Worm (Caenorhabditis elegans) whole organism, late embryonic: Measurements from ENCODE around the gene epg-7.

ENCODE experiments used
- C08G9.2 ChIP-seq: sonication (generic microtip); optimal IDR thresholded peaks from 2 replicates; lab custom pipeline; 2016; ENCODE audit warnings: mild to moderate bottlenecking, missing genetic modification characterization, moderate library complexity, missing compliant biosample characterization
- C38D4.7 ChIP-seq: fragments of 200-800 bp; sonication (Bioruptor generic); optimal IDR thresholded peaks from 2 replicates; lab custom pipeline; 2018; ENCODE audit warnings: mild to moderate bottlenecking, missing genetic modification characterization, moderate library complexity, missing compliant biosample characterization
- K02D7.2 ChIP-seq: sonication (generic microtip); optimal IDR thresholded peaks from 2 replicates; lab custom pipeline; 2017; ENCODE audit warnings: mild to moderate bottlenecking, missing genetic modification characterization, missing compliant biosample characterization
- Y22D7AL.16 ChIP-seq: sonication (generic microtip); optimal IDR thresholded peaks from 2 replicates; lab custom pipeline; 2016; ENCODE audit warnings: missing genetic modification characterization, missing compliant biosample characterization
- ama-1 ChIP-seq: fragments of 150-350 bp; optimal IDR thresholded peaks from 2 replicates; lab custom pipeline; 2014
- ceh-14 ChIP-seq: sonication (generic microtip); optimal IDR thresholded peaks from 2 replicates; lab custom pipeline; 2016; ENCODE audit warnings: missing genotype, missing genetic modification characterization, missing compliant biosample characterization
- ceh-18 ChIP-seq: sonication (generic microtip); optimal IDR thresholded peaks from 2 replicates; lab custom pipeline; 2016; ENCODE audit warnings: missing genetic modification characterization, missing compliant biosample characterization
- ceh-19 ChIP-seq: fragments of 200-800 bp; sonication (Bioruptor generic); optimal IDR thresholded peaks from 2 replicates; lab custom pipeline; 2018; ENCODE audit warnings: mild to moderate bottlenecking, missing genetic modification characterization, missing compliant biosample characterization
- ceh-2 ChIP-seq: sonication (generic microtip); optimal IDR thresholded peaks from 2 replicates; lab custom pipeline; 2016; ENCODE audit warnings: missing genotype, missing genetic modification characterization, missing compliant biosample characterization
- ceh-22 ChIP-seq: sonication (generic microtip); optimal IDR thresholded peaks from 2 replicates; lab custom pipeline; 2017; ENCODE audit warnings: missing biosample characterization, missing genetic modification characterization
- ceh-24 ChIP-seq: sonication (generic microtip); optimal IDR thresholded peaks from 2 replicates; lab custom pipeline; 2016; ENCODE audit warnings: mild to moderate bottlenecking, missing genetic modification characterization, missing compliant biosample characterization
- ceh-30 ChIP-seq: fragments of 150-350 bp; optimal IDR thresholded peaks from 2 replicates; lab custom pipeline; 2014; ENCODE audit warnings: missing biosample characterization, missing genetic modification characterization
- ceh-31 ChIP-seq: sonication (generic microtip); optimal IDR thresholded peaks from 2 replicates; lab custom pipeline; 2016; ENCODE audit warnings: missing genetic modification characterization, missing compliant biosample characterization
- ceh-34 ChIP-seq: sonication (generic microtip); optimal IDR thresholded peaks from 2 replicates; lab custom pipeline; 2016; ENCODE audit warnings: mild to moderate bottlenecking, missing genetic modification characterization, missing compliant biosample characterization
- ceh-45 ChIP-seq: fragments of 200-800 bp; sonication (Bioruptor generic); IDR thresholded peaks from 2 replicates; pipeline ENCODE4 v1.3.6; 2022; ENCODE audit warnings: missing genetic modification reagents, missing genetic modification characterization, missing compliant biosample characterization
- ceh-48 ChIP-seq: sonication (generic microtip); optimal IDR thresholded peaks from 2 replicates; lab custom pipeline; 2016; ENCODE audit warnings: missing genetic modification characterization, inconsistent platforms, missing compliant biosample characterization
- ceh-6 ChIP-seq: fragments of 200-800 bp; sonication (Bioruptor generic); optimal IDR thresholded peaks from 2 replicates; lab custom pipeline; 2018; ENCODE audit warnings: mild to moderate bottlenecking, missing genetic modification characterization, missing compliant biosample characterization
- ceh-9 ChIP-seq: sonication (generic microtip); optimal IDR thresholded peaks from 2 replicates; lab custom pipeline; 2016; ENCODE audit warnings: mild to moderate bottlenecking, missing genetic modification characterization, inconsistent platforms, missing compliant biosample characterization
- che-1 ChIP-seq: sonication (generic microtip); optimal IDR thresholded peaks from 2 replicates; lab custom pipeline; 2016; ENCODE audit warnings: mild to moderate bottlenecking, missing genetic modification characterization, missing compliant biosample characterization
- dmd-4 ChIP-seq: sonication (generic microtip); optimal IDR thresholded peaks from 2 replicates; lab custom pipeline; 2016; ENCODE audit warnings: borderline replicate concordance, missing genetic modification characterization, missing compliant biosample characterization
- dve-1 ChIP-seq: sonication (generic microtip); optimal IDR thresholded peaks from 2 replicates; lab custom pipeline; 2017; ENCODE audit warnings: antibody characterized with exemption, mild to moderate bottlenecking, missing genetic modification characterization, missing compliant biosample characterization
- elt-2 ChIP-seq: sonication (generic microtip); optimal IDR thresholded peaks from 2 replicates; lab custom pipeline; 2016; ENCODE audit warnings: missing genetic modification reagents, missing genetic modification characterization, missing compliant biosample characterization
- elt-4 ChIP-seq: sonication (generic microtip); optimal IDR thresholded peaks from 2 replicates; lab custom pipeline; 2016; ENCODE audit warnings: missing genetic modification characterization, missing compliant biosample characterization
- ets-4 ChIP-seq: sonication (generic microtip); optimal IDR thresholded peaks from 2 replicates; lab custom pipeline; 2016; ENCODE audit warnings: missing genetic modification characterization, missing compliant biosample characterization
- fax-1 ChIP-seq: sonication (generic microtip); optimal IDR thresholded peaks from 2 replicates; lab custom pipeline; 2016; ENCODE audit warnings: missing genotype, missing genetic modification characterization, missing compliant biosample characterization
- fkh-10 ChIP-seq: fragments of 150-350 bp; optimal IDR thresholded peaks from 2 replicates; lab custom pipeline; 2014; ENCODE audit warnings: missing biosample characterization, missing genetic modification reagents, missing genetic modification characterization
- gmeb-2 ChIP-seq: sonication (generic microtip); optimal IDR thresholded peaks from 2 replicates; lab custom pipeline; 2016; ENCODE audit warnings: missing genetic modification characterization, inconsistent platforms, missing compliant biosample characterization
- hlh-13 ChIP-seq: fragments of 200-800 bp; sonication (Bioruptor generic); optimal IDR thresholded peaks from 2 replicates; lab custom pipeline; 2018; ENCODE audit warnings: mild to moderate bottlenecking, missing genetic modification characterization, missing compliant biosample characterization
- hlh-15 ChIP-seq: sonication (generic microtip); optimal IDR thresholded peaks from 2 replicates; lab custom pipeline; 2016; ENCODE audit warnings: missing genetic modification characterization, missing compliant biosample characterization
- hlh-30 ChIP-seq: sonication (generic microtip); optimal IDR thresholded peaks from 2 replicates; lab custom pipeline; 2017; ENCODE audit warnings: antibody characterized with exemption, missing genetic modification characterization, missing compliant biosample characterization; ENCODE audit not compliant: insufficient read depth
- hlh-6 ChIP-seq: sonication (generic microtip); optimal IDR thresholded peaks from 2 replicates; lab custom pipeline; 2016; ENCODE audit warnings: missing genotype, missing genetic modification characterization, missing compliant biosample characterization
- hlh-8 ChIP-seq: sonication (generic microtip); optimal IDR thresholded peaks from 2 replicates; lab custom pipeline; 2016; ENCODE audit warnings: missing genotype, missing genetic modification characterization, missing compliant biosample characterization
- lin-11 ChIP-seq: fragments of 200-800 bp; sonication (Bioruptor generic); optimal IDR thresholded peaks from 2 replicates; lab custom pipeline; 2018; ENCODE audit warnings: mild to moderate bottlenecking, missing genetic modification characterization, missing compliant biosample characterization
- mec-3 ChIP-seq: sonication (generic microtip); optimal IDR thresholded peaks from 2 replicates; lab custom pipeline; 2016; ENCODE audit warnings: borderline replicate concordance, missing genetic modification characterization, missing compliant biosample characterization
- nhr-11 ChIP-seq: fragments of 150-350 bp; optimal IDR thresholded peaks from 2 replicates; lab custom pipeline; 2014; ENCODE audit warnings: missing biosample characterization, missing genetic modification characterization
- npax-4 ChIP-seq: sonication (generic microtip); optimal IDR thresholded peaks from 2 replicates; lab custom pipeline; 2016; ENCODE audit warnings: missing genetic modification characterization, missing compliant biosample characterization
- odd-2 ChIP-seq: sonication (generic microtip); optimal IDR thresholded peaks from 2 replicates; lab custom pipeline; 2017; ENCODE audit warnings: antibody characterized with exemption, mild to moderate bottlenecking, missing genetic modification characterization, missing compliant biosample characterization
- pag-3 ChIP-seq: sonication (generic microtip); optimal IDR thresholded peaks from 2 replicates; lab custom pipeline; 2016; ENCODE audit warnings: missing compliant biosample characterization, missing genetic modification characterization, borderline replicate concordance
- pat-9 ChIP-seq: fragments of 200-800 bp; sonication (Bioruptor generic); optimal IDR thresholded peaks from 2 replicates; lab custom pipeline; 2018; ENCODE audit warnings: mild to moderate bottlenecking, missing genetic modification characterization, moderate library complexity, missing compliant biosample characterization
- pha-2 ChIP-seq: sonication (generic microtip); optimal IDR thresholded peaks from 2 replicates; lab custom pipeline; 2017; ENCODE audit warnings: mild to moderate bottlenecking, missing genetic modification characterization, missing compliant biosample characterization
- pha-4 ChIP-seq: fragments of 150-350 bp; optimal IDR thresholded peaks from 2 replicates; lab custom pipeline; 2018; ENCODE audit warnings: missing biosample characterization, missing genetic modification reagents, missing genetic modification characterization
- pqm-1 ChIP-seq: sonication (generic microtip); optimal IDR thresholded peaks from 2 replicates; lab custom pipeline; 2016; ENCODE audit warnings: missing genetic modification characterization, missing compliant biosample characterization
- sdc-2 ChIP-seq: sonication (generic microtip); optimal IDR thresholded peaks from 2 replicates; lab custom pipeline; 2016; ENCODE audit warnings: missing genotype, missing genetic modification characterization, missing compliant biosample characterization
- sox-2 ChIP-seq: fragments of 200-800 bp; sonication (Bioruptor generic); IDR thresholded peaks from 2 replicates; pipeline ENCODE4 v1.3.6; 2022; ENCODE audit warnings: missing genetic modification reagents, missing genetic modification characterization, missing compliant biosample characterization
- sox-4 ChIP-seq: sonication (generic microtip); optimal IDR thresholded peaks from 2 replicates; lab custom pipeline; 2017; ENCODE audit warnings: mild to moderate bottlenecking, missing genetic modification characterization, inconsistent platforms, missing compliant biosample characterization
- syd-9 ChIP-seq: sonication (generic microtip); optimal IDR thresholded peaks from 2 replicates; lab custom pipeline; 2016; ENCODE audit warnings: mild to moderate bottlenecking, missing genetic modification characterization, moderate library complexity, missing compliant biosample characterization
- tbx-2 ChIP-seq: sonication (generic microtip); optimal IDR thresholded peaks from 2 replicates; lab custom pipeline; 2016; ENCODE audit warnings: missing genetic modification characterization, missing compliant biosample characterization
- tbx-7 ChIP-seq: sonication (generic microtip); optimal IDR thresholded peaks from 2 replicates; lab custom pipeline; 2016; ENCODE audit warnings: missing genotype, missing genetic modification characterization, missing compliant biosample characterization
- ttx-3 ChIP-seq: sonication (generic microtip); optimal IDR thresholded peaks from 2 replicates; lab custom pipeline; 2016; ENCODE audit warnings: missing genetic modification reagents, missing genetic modification characterization, missing compliant biosample characterization
- unc-42 ChIP-seq: sonication (generic microtip); optimal IDR thresholded peaks from 2 replicates; lab custom pipeline; 2016; ENCODE audit warnings: missing genotype, missing genetic modification characterization, missing compliant biosample characterization
- unc-55 ChIP-seq: sonication (generic microtip); optimal IDR thresholded peaks from 2 replicates; lab custom pipeline; 2017; ENCODE audit warnings: missing biosample characterization, missing genetic modification reagents, missing genetic modification characterization
- unc-86 ChIP-seq: sonication (generic microtip); optimal IDR thresholded peaks from 2 replicates; lab custom pipeline; 2016; ENCODE audit warnings: missing genetic modification characterization, missing compliant biosample characterization
- zip-5 ChIP-seq: sonication (generic microtip); optimal IDR thresholded peaks from 2 replicates; lab custom pipeline; 2016; ENCODE audit warnings: missing genetic modification characterization, missing compliant biosample characterization
- ztf-16 ChIP-seq: sonication (generic microtip); optimal IDR thresholded peaks from 2 replicates; lab custom pipeline; 2017; ENCODE audit warnings: missing genetic modification characterization, missing compliant biosample characterization

The epg-7 gene

DNA sequence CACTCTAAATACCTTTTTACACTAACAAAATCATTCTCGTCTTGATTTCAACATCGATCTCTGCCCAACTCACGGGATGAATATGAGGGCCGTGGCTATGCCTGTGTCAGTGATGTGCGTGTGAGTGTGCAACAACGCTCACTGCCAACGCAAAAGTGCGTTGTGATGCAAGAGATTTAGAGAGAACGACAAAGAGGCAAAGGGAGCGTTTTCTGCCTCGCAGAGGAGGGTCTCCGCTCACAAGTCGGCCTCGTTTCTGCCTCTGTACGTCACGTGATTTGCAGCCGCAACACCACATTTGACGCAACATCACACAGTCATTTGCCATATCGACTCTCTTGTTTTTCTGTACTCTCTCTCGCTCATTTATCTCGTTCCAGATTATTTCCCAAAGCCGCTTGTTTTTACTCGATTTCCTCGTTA, at the start of gene epg-7:
TSS of gene epg-7 (plus strand) at position 413 of the 423 bp plus-strand sequence.
- TF ChIP-seq hlh-6 (tag; lab: Kevin White, UChicago) (no peak), nhr-11 (tag; lab: Kevin White, UChicago) (no peak), ceh-48 (peak; percentile 22), hlh-30 (tag; lab: Kevin White, UChicago) (peak; percentile 100), ceh-30 (no peak), tbx-2 (tag; lab: Kevin White, UChicago) (peak; percentile 86), tbx-7 (tag; lab: Kevin White, UChicago) (no peak), ttx-3 (tag; lab: Kevin White, UChicago) (no peak), ets-4 (tag; lab: Kevin White, UChicago) (no peak), unc-86 (tag; lab: Kevin White, UChicago) (peak; percentile 27), C38D4.7 (GFP tag; lab: Kevin White, UChicago) (no peak), pha-4 (tag; lab: Kevin White, UChicago) (no peak), pat-9 (tag; lab: Kevin White, UChicago) (no peak), ceh-19 (no peak), ceh-24 (tag; lab: Kevin White, UChicago) (no peak), ceh-22 (no peak), ceh-6 (GFP tag; lab: Kevin White, UChicago) (no peak), ceh-45 (GFP tag; lab: Robert Waterston, UW) (no peak), dve-1 (tag; lab: Kevin White, UChicago) (peak; percentile 80), zip-5 (no peak), elt-2 (tag; lab: Kevin White, UChicago) (peak; percentile 62), unc-42 (tag; lab: Kevin White, UChicago) (peak; percentile 71), hlh-8 (tag; lab: Kevin White, UChicago) (no peak), ceh-31 (tag; lab: Kevin White, UChicago) (peak; percentile 93), hlh-13 (GFP tag; lab: Kevin White, UChicago) (no peak), gmeb-2 (tag; lab: Kevin White, UChicago) (no peak), sdc-2 (tag; lab: Kevin White, UChicago) (peak; percentile 65), ceh-18 (tag; lab: Kevin White, UChicago) (peak; percentile 88), pha-2 (no peak), ceh-34 (tag; lab: Kevin White, UChicago) (peak; percentile 63), mec-3 (no peak), ceh-2 (tag; lab: Kevin White, UChicago) (peak; percentile 19), ztf-16 (no peak), dmd-4 (no peak), K02D7.2 (tag; lab: Kevin White, UChicago) (no peak), ceh-14 (tag; lab: Kevin White, UChicago) (peak; percentile 41), fax-1 (tag; lab: Kevin White, UChicago) (no peak), elt-4 (tag; lab: Kevin White, UChicago) (no peak), lin-11 (tag; lab: Kevin White, UChicago) (no peak), sox-2 (peak; percentile 17; the same call in 1 of the 2 replicates), odd-2 (no peak), sox-4 (tag; lab: Kevin White, UChicago) (no peak), npax-4 (tag; lab: Kevin White, UChicago) (no peak), pqm-1 (tag; lab: Kevin White, UChicago) (peak; percentile 63), unc-55 (peak; percentile 48), syd-9 (no peak), che-1 (tag; lab: Kevin White, UChicago) (no peak), fkh-10 (no peak), hlh-15 (tag; lab: Kevin White, UChicago) (no peak), pag-3 (tag; lab: Kevin White, UChicago) (no peak), C08G9.2 (tag; lab: Kevin White, UChicago) (no peak), ama-1 (no peak), ceh-9 (tag; lab: Kevin White, UChicago) (no peak), Y22D7AL.16 (tag; lab: Kevin White, UChicago) (no peak)
